Worm (Caenorhabditis elegans) whole organism, midembryonic: Measurements from ENCODE around the gene taf-12.

Experiments used
- T22C8.4 ChIP-seq: fragments of 200-800 bp; sonication (Bioruptor generic); IDR thresholded peaks from 2 replicates; pipeline ENCODE4 v1.3.6; 2022; ENCODE audit warnings: missing genetic modification characterization, missing compliant biosample characterization
- cog-1 ChIP-seq: sonication (generic microtip); optimal IDR thresholded peaks from 2 replicates; lab custom pipeline; 2016; ENCODE audit warnings: missing genetic modification characterization, missing compliant biosample characterization
- ref-1 ChIP-seq: fragments of 200-800 bp; sonication (Bioruptor generic); conservative IDR thresholded peaks from 2 replicates; pipeline ENCODE4 v1.3.6; 2022; ENCODE audit warnings: missing genetic modification reagents, missing genetic modification characterization, missing compliant biosample characterization
- tab-1 ChIP-seq: fragments of 200-800 bp; sonication (Bioruptor generic); IDR thresholded peaks from 2 replicates; pipeline ENCODE4 v1.3.6; 2022; ENCODE audit warnings: missing genetic modification characterization, missing compliant biosample characterization
- ztf-23 ChIP-seq: fragments of 200-800 bp; sonication (Bioruptor generic); IDR thresholded peaks from 2 replicates; pipeline ENCODE4 v1.3.6; 2022; ENCODE audit warnings: missing genetic modification reagents, missing genetic modification characterization, missing compliant biosample characterization
- ztf-29 ChIP-seq: fragments of 200-800 bp; sonication (Bioruptor generic); IDR thresholded peaks from 2 replicates; pipeline ENCODE4 v1.3.6; 2022; ENCODE audit warnings: missing genetic modification reagents, missing genetic modification characterization, missing compliant biosample characterization

DNA sequence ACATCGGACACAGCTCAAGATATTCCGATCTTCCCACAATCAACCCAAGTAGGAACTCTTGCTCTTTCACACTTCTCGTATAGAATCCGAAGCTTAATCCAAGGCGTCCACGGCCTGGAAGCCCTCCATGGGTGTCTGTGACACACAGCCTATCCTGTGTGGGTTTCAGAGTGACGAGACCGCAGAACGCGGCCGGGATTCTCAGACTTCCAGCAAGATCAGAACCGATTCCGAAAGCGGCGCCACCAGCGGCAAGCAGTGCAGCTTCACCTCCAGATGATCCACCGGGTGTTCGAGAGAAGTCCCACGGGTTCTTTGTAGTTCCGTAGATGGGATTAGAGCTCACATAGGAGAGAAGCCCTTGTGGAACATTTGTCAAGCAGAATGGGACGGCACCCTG is 33.7 kb upstream of the taf-12 start:
- no peak for TF ChIP-seq cog-1 (tag; lab: Kevin White, UChicago)
- TF ChIP-seq T22C8.4 (GFP tag; lab: Robert Waterston, UW) = no peak
- no peak for TF ChIP-seq ztf-29 (GFP tag; lab: Robert Waterston, UW)
- TF ChIP-seq ref-1 (GFP tag; lab: Robert Waterston, UW) = no peak
- TF ChIP-seq ztf-23 (GFP tag; lab: Robert Waterston, UW) = no peak
- no peak for TF ChIP-seq tab-1 (GFP tag; lab: Robert Waterston, UW)
